Worm (Caenorhabditis elegans) whole organism, L2 larva: ENCODE measurements around the gene srxa-10.

ENCODE experiments used
- C34F6.9 ChIP-seq: fragments of 150-350 bp; optimal IDR thresholded peaks from 2 replicates; lab custom pipeline; 2014; ENCODE audit warnings: missing biosample characterization, missing genetic modification characterization
- Y55F3AM.14 ChIP-seq: fragments of 200-800 bp; sonication (Bioruptor generic); optimal IDR thresholded peaks from 2 replicates; lab custom pipeline; 2018; ENCODE audit warnings: mild to moderate bottlenecking, missing genetic modification characterization, missing compliant biosample characterization
- ZK546.5 ChIP-seq: sonication (generic microtip); optimal IDR thresholded peaks from 2 replicates; lab custom pipeline; 2017; ENCODE audit warnings: missing biosample characterization, missing genetic modification characterization
- alr-1 ChIP-seq: fragments of 150-350 bp; optimal IDR thresholded peaks from 2 replicates; lab custom pipeline; 2014; ENCODE audit warnings: missing biosample characterization, missing genetic modification characterization
- aly-2 ChIP-seq: fragments of 150-350 bp; optimal IDR thresholded peaks from 2 replicates; lab custom pipeline; 2014; ENCODE audit warnings: missing biosample characterization, missing genetic modification characterization
- ama-1 ChIP-seq: fragments of 150-350 bp; optimal IDR thresholded peaks from 2 replicates; lab custom pipeline; 2018; ENCODE audit warnings: inconsistent platforms
- blmp-1 ChIP-seq: sonication (generic microtip); optimal IDR thresholded peaks from 2 replicates; lab custom pipeline; 2017; ENCODE audit warnings: missing genetic modification characterization, mild to moderate bottlenecking, missing compliant biosample characterization, antibody characterized with exemption, moderate library complexity; ENCODE audit not compliant: insufficient read depth
- ceh-82 ChIP-seq: fragments of 150-350 bp; optimal IDR thresholded peaks from 2 replicates; lab custom pipeline; 2014; ENCODE audit warnings: missing biosample characterization, missing genetic modification characterization
- crh-2 ChIP-seq: sonication (generic microtip); optimal IDR thresholded peaks from 2 replicates; lab custom pipeline; 2017; ENCODE audit warnings: missing biosample characterization, missing genetic modification characterization
- elt-3 ChIP-seq: sonication (generic microtip); optimal IDR thresholded peaks from 2 replicates; lab custom pipeline; 2017; ENCODE audit warnings: missing biosample characterization, missing genetic modification characterization
- fos-1 ChIP-seq: fragments of 150-350 bp; optimal IDR thresholded peaks from 2 replicates; lab custom pipeline; 2014; ENCODE audit warnings: missing biosample characterization, missing genetic modification characterization
- gmeb-1 ChIP-seq: fragments of 150-350 bp; optimal IDR thresholded peaks from 2 replicates; lab custom pipeline; 2014; ENCODE audit warnings: missing biosample characterization, missing genetic modification characterization
- lin-11 ChIP-seq: fragments of 150-350 bp; sonication (generic microtip); optimal IDR thresholded peaks from 2 replicates; lab custom pipeline; 2014; ENCODE audit warnings: missing biosample characterization, missing genetic modification characterization, inconsistent platforms, mixed read lengths
- lin-13 ChIP-seq: fragments of 150-350 bp; optimal IDR thresholded peaks from 2 replicates; lab custom pipeline; 2014; ENCODE audit warnings: missing biosample characterization, missing genetic modification reagents, missing genetic modification characterization
- lin-39 ChIP-seq: fragments of 150-350 bp; optimal IDR thresholded peaks from 2 replicates; lab custom pipeline; 2014; ENCODE audit warnings: missing biosample characterization, missing genetic modification reagents, missing genetic modification characterization
- lsy-2 ChIP-seq, 2 experiments: fragments of 150-350 bp in 1 of 2; sonication (generic microtip) in 1 of 2; optimal IDR thresholded peaks; 2 replicates each; lab custom pipeline; 2014 to 2017; ENCODE audit warnings: missing biosample characterization in 2 of 2, missing genetic modification characterization in 2 of 2
- mab-5 ChIP-seq: fragments of 150-350 bp; optimal IDR thresholded peaks from 2 replicates; lab custom pipeline; 2014; ENCODE audit warnings: missing biosample characterization, missing genetic modification characterization
- nhr-10 ChIP-seq: sonication (generic microtip); optimal IDR thresholded peaks from 2 replicates; lab custom pipeline; 2017; ENCODE audit warnings: missing biosample characterization, missing genetic modification characterization
- nhr-12 ChIP-seq: fragments of 150-350 bp; optimal IDR thresholded peaks from 2 replicates; lab custom pipeline; 2014; ENCODE audit warnings: missing biosample characterization, missing genetic modification characterization
- nhr-129 ChIP-seq: fragments of 150-350 bp; optimal IDR thresholded peaks from 2 replicates; lab custom pipeline; 2014; ENCODE audit warnings: missing biosample characterization, missing genetic modification characterization
- nhr-21 ChIP-seq: fragments of 150-350 bp; optimal IDR thresholded peaks from 2 replicates; lab custom pipeline; 2014; ENCODE audit warnings: missing biosample characterization, missing genetic modification characterization
- nhr-23 ChIP-seq: fragments of 150-350 bp; optimal IDR thresholded peaks from 2 replicates; lab custom pipeline; 2014; ENCODE audit warnings: missing biosample characterization, missing genetic modification reagents, missing genetic modification characterization
- nhr-237 ChIP-seq: fragments of 150-350 bp; optimal IDR thresholded peaks from 2 replicates; lab custom pipeline; 2014; ENCODE audit warnings: missing biosample characterization, missing genetic modification characterization
- peb-1 ChIP-seq: fragments of 150-350 bp; optimal IDR thresholded peaks from 2 replicates; lab custom pipeline; 2014; ENCODE audit warnings: missing biosample characterization, missing genetic modification characterization
- skn-1 ChIP-seq: sonication (generic microtip); optimal IDR thresholded peaks from 2 replicates; lab custom pipeline; 2017; ENCODE audit warnings: missing biosample characterization, missing genetic modification characterization
- sma-3 ChIP-seq: sonication (generic microtip); optimal IDR thresholded peaks from 2 replicates; lab custom pipeline; 2016; ENCODE audit warnings: missing genetic modification reagents, missing genetic modification characterization, missing compliant biosample characterization
- sma-9 ChIP-seq, 2 experiments: fragments of 150-350 bp in 1 of 2; sonication (generic microtip) in 1 of 2; optimal IDR thresholded peaks; 2 replicates each; lab custom pipeline; 2014 to 2016; ENCODE audit warnings: missing genetic modification characterization in 2 of 2, mild to moderate bottlenecking in 1 of 2, missing biosample characterization in 1 of 2, missing compliant biosample characterization in 1 of 2, missing genetic modification reagents in 1 of 2, moderate library complexity in 1 of 2
- snpc-4 ChIP-seq: fragments of 150-350 bp; optimal IDR thresholded peaks from 2 replicates; lab custom pipeline; 2014; ENCODE audit warnings: missing biosample characterization, missing genetic modification characterization
- unc-39 ChIP-seq: fragments of 150-350 bp; optimal IDR thresholded peaks from 2 replicates; lab custom pipeline; 2014; ENCODE audit warnings: missing biosample characterization, missing genetic modification characterization
- unc-55 ChIP-seq: fragments of 150-350 bp; sonication (generic microtip); optimal IDR thresholded peaks from 3 replicates; lab custom pipeline; 2014; ENCODE audit warnings: missing biosample characterization, missing genetic modification reagents, missing genetic modification characterization
- unc-62 ChIP-seq: fragments of 150-350 bp; optimal IDR thresholded peaks from 2 replicates; lab custom pipeline; 2014; ENCODE audit warnings: missing biosample characterization, missing genetic modification reagents, missing genetic modification characterization
- zag-1 ChIP-seq: fragments of 150-350 bp; optimal IDR thresholded peaks from 2 replicates; lab custom pipeline; 2014; ENCODE audit warnings: missing biosample characterization, missing genetic modification characterization
- ztf-11 ChIP-seq: sonication (generic microtip); optimal IDR thresholded peaks from 2 replicates; lab custom pipeline; 2017; ENCODE audit warnings: missing biosample characterization, missing genetic modification characterization

srxa-10 gene

DNA sequence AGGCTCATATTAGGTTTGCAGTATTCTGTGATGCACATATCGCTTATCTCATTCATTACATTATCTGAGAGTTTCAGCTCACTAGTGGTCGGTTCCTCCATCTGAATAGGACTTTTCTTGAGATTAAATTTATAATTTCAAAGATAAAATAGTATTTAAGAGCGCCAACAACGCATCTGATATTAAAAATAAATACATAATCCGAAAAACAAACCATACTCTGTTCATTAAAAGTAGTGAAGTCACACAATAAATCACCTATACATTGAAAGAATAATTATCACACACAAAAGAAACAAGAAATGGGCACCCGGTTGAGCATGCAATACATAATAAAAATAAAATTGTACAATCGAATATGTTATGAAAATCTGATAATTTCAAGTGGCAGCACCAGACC, 38.9 kb downstream of the srxa-10 start, which contains the start of gene vps-53:
Gene vps-53, minus strand, starts transcription at position 101 of the 400 bp plus-strand sequence.
- TF ChIP-seq unc-55 (no peak), lin-11 (no peak), nhr-23 (tag; lab: Kevin White, UChicago) (no peak), blmp-1 (tag; lab: Kevin White, UChicago) (no peak), fos-1 (tag; lab: Kevin White, UChicago) (no peak), nhr-237 (tag; lab: Kevin White, UChicago) (no peak), mab-5 (no peak), crh-2 (tag; lab: Kevin White, UChicago) (no peak), ztf-11 (tag; lab: Kevin White, UChicago) (no peak), lin-39 (tag; lab: Kevin White, UChicago) (no peak), lsy-2 (tag; optimal IDR thresholded peaks at IDR 0.05; lab: Kevin White, UChicago) (no peak)
- TF ChIP-seq, all 48 proteins: peak for 0

DNA sequence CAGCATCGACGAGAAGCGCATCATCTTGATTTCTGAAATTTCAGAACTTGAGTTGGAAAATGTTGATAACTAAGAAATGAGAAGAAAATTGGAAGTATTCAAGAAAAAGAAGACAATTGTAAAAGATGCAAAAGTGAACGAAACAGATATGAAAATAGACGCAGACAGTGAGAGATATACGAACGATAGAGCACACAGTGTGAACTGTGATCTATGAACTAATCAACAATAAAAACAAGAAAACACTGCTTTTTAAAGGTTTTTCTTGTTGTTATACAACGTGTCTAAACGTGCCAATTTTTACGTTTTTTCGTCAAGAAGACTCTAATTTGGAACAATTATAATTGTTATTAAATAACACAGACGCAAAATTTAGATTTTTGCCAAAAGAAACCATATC, 43.5 kb downstream of the srxa-10 start, which contains the start of gene ech-6:
Gene ech-6, minus strand, starts transcription at position 32 of the 400 bp plus-strand sequence.
- TF ChIP-seq ztf-11 (tag; lab: Kevin White, UChicago): no peak
- no peak for TF ChIP-seq Y55F3AM.14 (GFP tag; lab: Kevin White, UChicago)
- TF ChIP-seq alr-1: no peak
- TF ChIP-seq sma-3 (GFP tag; lab: Kevin White, UChicago): peak; percentile 44
- TF ChIP-seq unc-55: peak; percentile 10
- peak; percentile 45 for TF ChIP-seq nhr-129
- peak; percentile 52 for TF ChIP-seq C34F6.9
- peak; percentile 18 for TF ChIP-seq ama-1 (lab: Kevin White, UChicago)
- TF ChIP-seq crh-2 (tag; lab: Kevin White, UChicago): peak; percentile 73
- TF ChIP-seq lsy-2 (tag; optimal IDR thresholded peaks at IDR 0.05; lab: Kevin White, UChicago): peak in 1 of 2 experiments; percentile 60
- peak; percentile 84 for TF ChIP-seq sma-9 (GFP tag; optimal IDR thresholded peaks at IDR 0.05; lab: Kevin White, UChicago)
- TF ChIP-seq sma-9 (tag; optimal IDR thresholded peaks at IDR 0.05; lab: Kevin White, UChicago): no peak
- no peak for TF ChIP-seq nhr-10 (tag; lab: Kevin White, UChicago)
- TF ChIP-seq, all 48 proteins: peak for 8

ce11 chrIII:9751074-9751473, 45.3 kb downstream of the srxa-10 start, which contains the start of gene T05G5.5:
T05G5.5 (minus strand) TSS chrIII:9751432.
- TF ChIP-seq lsy-2 (tag; optimal IDR thresholded peaks at IDR 0.05; lab: Kevin White, UChicago) (no peak), aly-2 (no peak), ZK546.5 (tag; lab: Kevin White, UChicago) (no peak), unc-55 (no peak), nhr-12 (tag; lab: Kevin White, UChicago) (no peak), elt-3 (tag; lab: Kevin White, UChicago) (no peak), skn-1 (tag; lab: Kevin White, UChicago) (no peak), peb-1 (no peak), nhr-129 (no peak), unc-39 (no peak), zag-1 (tag; lab: Kevin White, UChicago) (no peak), lin-13 (GFP tag; lab: Kevin White, UChicago) (no peak), unc-62 (GFP tag; lab: Kevin White, UChicago) (no peak), Y55F3AM.14 (GFP tag; lab: Kevin White, UChicago) (no peak), nhr-23 (tag; lab: Kevin White, UChicago) (no peak)

ce11 chrIII:9748694-9749093, 47.7 kb downstream of the srxa-10 start, which contains the start of gene T05G5.4:
T05G5.4 (plus strand) TSS chrIII:9748934.
- TF ChIP-seq ceh-82 (tag; lab: Kevin White, UChicago) (no peak), unc-62 (GFP tag; lab: Kevin White, UChicago) (no peak), Y55F3AM.14 (GFP tag; lab: Kevin White, UChicago) (no peak), snpc-4 (tag; lab: Kevin White, UChicago) (no peak), lsy-2 (tag; optimal IDR thresholded peaks at IDR 0.05; lab: Kevin White, UChicago) (no peak), peb-1 (no peak), unc-39 (no peak), nhr-10 (tag; lab: Kevin White, UChicago) (no peak), blmp-1 (tag; lab: Kevin White, UChicago) (no peak), lin-11 (no peak), nhr-21 (tag; lab: Kevin White, UChicago) (no peak), nhr-129 (no peak), alr-1 (no peak), fos-1 (tag; lab: Kevin White, UChicago) (no peak)

DNA sequence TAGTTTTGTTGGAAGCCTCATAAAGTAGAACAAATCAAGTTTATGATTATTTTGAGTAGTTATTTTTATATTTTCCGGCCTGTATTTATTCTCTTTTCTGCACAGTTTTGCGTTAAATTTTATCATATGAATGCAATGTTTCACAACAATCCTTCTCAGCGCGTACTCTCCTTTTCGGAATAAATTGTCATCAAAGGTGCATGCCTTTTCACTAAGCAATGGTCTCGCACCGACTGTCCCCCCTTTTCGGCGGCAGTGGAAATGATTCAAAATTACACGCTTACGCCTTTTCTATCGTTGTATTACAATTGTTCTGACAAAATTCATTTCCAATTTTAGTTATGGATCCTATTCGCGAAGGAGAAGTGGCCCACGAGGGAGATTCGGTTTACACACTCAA, 49.2 kb downstream of the srxa-10 start, which contains the start of the genes iff-1 and cdk-1:
Gene iff-1, minus strand, starts transcription at position 61 of the 400 bp plus-strand sequence.
Gene cdk-1, plus strand, starts transcription at position 340 of the 400 bp plus-strand sequence.
- peak in 1 of 2 experiments; percentile 66 for TF ChIP-seq lsy-2 (tag; optimal IDR thresholded peaks at IDR 0.05; lab: Kevin White, UChicago)
- TF ChIP-seq nhr-129: peak; percentile 78
- TF ChIP-seq lin-13 (GFP tag; lab: Kevin White, UChicago): peak; percentile 0
- TF ChIP-seq nhr-21 (tag; lab: Kevin White, UChicago): no peak
- TF ChIP-seq gmeb-1 (tag; lab: Kevin White, UChicago): peak; percentile 83
- TF ChIP-seq C34F6.9: peak; percentile 32
- peak; percentile 25 for TF ChIP-seq fos-1 (tag; lab: Kevin White, UChicago)
- TF ChIP-seq lin-39 (tag; lab: Kevin White, UChicago): no peak
- peak; percentile 77 for TF ChIP-seq unc-55
- no peak for TF ChIP-seq skn-1 (tag; lab: Kevin White, UChicago)
